Worm (Caenorhabditis elegans) whole organism, L1 larva: ENCODE measurements around the gene hsb-1.

ENCODE experiments used
- C04F5.9 ChIP-seq: sonication (generic microtip); optimal IDR thresholded peaks from 2 replicates; lab custom pipeline; 2016; ENCODE audit warnings: missing genetic modification characterization, missing compliant biosample characterization
- F16B12.6 ChIP-seq: fragments of 150-350 bp; optimal IDR thresholded peaks from 2 replicates; lab custom pipeline; 2014; ENCODE audit warnings: missing biosample characterization, missing genetic modification characterization
- Y116A8C.19 ChIP-seq: sonication (generic microtip); optimal IDR thresholded peaks from 2 replicates; lab custom pipeline; 2016; ENCODE audit warnings: missing compliant biosample characterization, missing genetic modification characterization, borderline replicate concordance
- aha-1 ChIP-seq: fragments of 150-350 bp; optimal IDR thresholded peaks from 2 replicates; lab custom pipeline; 2014; ENCODE audit warnings: missing biosample characterization, missing genetic modification characterization
- alr-1 ChIP-seq: fragments of 200-800 bp; sonication (Bioruptor generic); optimal IDR thresholded peaks from 2 replicates; lab custom pipeline; 2018; ENCODE audit warnings: borderline replicate concordance, mild to moderate bottlenecking, missing genetic modification characterization, missing compliant biosample characterization
- ceh-82 ChIP-seq, 3 experiments: fragments of 150-350 bp in 1 of 3; sonication (generic microtip) in 2 of 3; optimal IDR thresholded peaks; 2 replicates each; lab custom pipeline; 2014 to 2017; ENCODE audit warnings: missing biosample characterization in 3 of 3, missing genetic modification characterization in 3 of 3
- ceh-88 ChIP-seq: fragments of 200-800 bp; sonication (Bioruptor generic); IDR thresholded peaks from 2 replicates; pipeline ENCODE4 v1.3.6; 2022; ENCODE audit warnings: missing genetic modification characterization, missing compliant biosample characterization
- dsc-1 ChIP-seq: sonication (generic microtip); optimal IDR thresholded peaks from 2 replicates; lab custom pipeline; 2016; ENCODE audit warnings: mild to moderate bottlenecking, missing genetic modification characterization, missing compliant biosample characterization
- efl-1 ChIP-seq, 4 experiments: fragments of 150-350 bp; optimal IDR thresholded peaks in 3 of 4; peaks in 1 of 4; 1 replicate in 1 of 4; 2 replicates in 3 of 4; lab custom pipeline; 2014; ENCODE audit warnings: missing biosample characterization in 2 of 4, missing genetic modification characterization in 2 of 4, missing genetic modification reagents in 2 of 4
- efl-3 ChIP-seq: fragments of 200-800 bp; sonication (Bioruptor generic); optimal IDR thresholded peaks from 2 replicates; lab custom pipeline; 2018; ENCODE audit warnings: mild to moderate bottlenecking, missing genetic modification characterization, missing compliant biosample characterization
- egl-27 ChIP-seq, 2 experiments: fragments of 150-350 bp in 1 of 2; sonication (generic microtip); optimal IDR thresholded peaks; 3 replicates each; lab custom pipeline; 2017 to 2018; ENCODE audit warnings: missing biosample characterization in 2 of 2, missing genetic modification characterization in 2 of 2, missing genetic modification reagents in 2 of 2
- elt-2 ChIP-seq: sonication (generic microtip); optimal IDR thresholded peaks from 2 replicates; lab custom pipeline; 2016; ENCODE audit warnings: missing genetic modification characterization, mild to moderate bottlenecking, inconsistent platforms, missing compliant biosample characterization, missing genetic modification reagents
- ets-5 ChIP-seq: fragments of 200-800 bp; sonication (Bioruptor generic); IDR thresholded peaks from 2 replicates; pipeline ENCODE4 v1.3.6; 2022; ENCODE audit warnings: missing genetic modification characterization, missing compliant biosample characterization
- fkh-4 ChIP-seq: sonication (generic microtip); optimal IDR thresholded peaks from 2 replicates; lab custom pipeline; 2016; ENCODE audit warnings: missing compliant biosample characterization, missing genetic modification characterization, borderline replicate concordance
- fkh-8 ChIP-seq: sonication (generic microtip); optimal IDR thresholded peaks from 2 replicates; lab custom pipeline; 2016; ENCODE audit warnings: mild to moderate bottlenecking, missing genetic modification characterization, missing compliant biosample characterization
- hlh-4 ChIP-seq: sonication (generic microtip); optimal IDR thresholded peaks from 2 replicates; lab custom pipeline; 2016; ENCODE audit warnings: mild to moderate bottlenecking, missing genetic modification characterization, missing compliant biosample characterization
- irx-1 ChIP-seq: sonication (generic microtip); optimal IDR thresholded peaks from 2 replicates; lab custom pipeline; 2016; ENCODE audit warnings: missing genetic modification characterization, missing compliant biosample characterization
- isw-1 ChIP-seq: fragments of 200-800 bp; sonication (Bioruptor generic); IDR thresholded peaks from 2 replicates; pipeline ENCODE4 v1.3.6; 2022; ENCODE audit warnings: missing genetic modification characterization, missing compliant biosample characterization
- lin-13 ChIP-seq: fragments of 150-350 bp; optimal IDR thresholded peaks from 2 replicates; lab custom pipeline; 2014; ENCODE audit warnings: missing biosample characterization, missing genetic modification reagents, missing genetic modification characterization
- lin-14 ChIP-seq: fragments of 200-800 bp; sonication (Bioruptor generic); optimal IDR thresholded peaks from 2 replicates; lab custom pipeline; 2018; ENCODE audit warnings: mild to moderate bottlenecking, missing genetic modification characterization, moderate library complexity, missing compliant biosample characterization
- lin-35 ChIP-seq, 2 experiments: fragments of 150-350 bp; optimal IDR thresholded peaks; 2 replicates each; lab custom pipeline; 2014; ENCODE audit warnings: missing biosample characterization in 2 of 2, missing genetic modification characterization in 2 of 2, missing genetic modification reagents in 2 of 2
- lir-3 ChIP-seq: sonication (generic microtip); optimal IDR thresholded peaks from 2 replicates; lab custom pipeline; 2016; ENCODE audit warnings: mild to moderate bottlenecking, missing genetic modification characterization, moderate library complexity, missing compliant biosample characterization; ENCODE audit not compliant: poor library complexity
- lsy-2 ChIP-seq, 2 experiments: fragments of 150-350 bp; optimal IDR thresholded peaks; 2 replicates each; lab custom pipeline; 2014; ENCODE audit warnings: missing biosample characterization in 2 of 2, missing genetic modification characterization in 2 of 2
- mab-9 ChIP-seq: fragments of 200-800 bp; sonication (Bioruptor generic); IDR thresholded peaks from 2 replicates; pipeline ENCODE4 v1.3.6; 2022; ENCODE audit warnings: missing genetic modification reagents, missing genetic modification characterization, missing compliant biosample characterization
- mdl-1 ChIP-seq, 2 experiments: fragments of 150-350 bp; optimal IDR thresholded peaks; 2 replicates each; lab custom pipeline; 2014 to 2017; ENCODE audit warnings: missing biosample characterization in 2 of 2, missing genetic modification characterization in 2 of 2, inconsistent platforms in 1 of 2
- mef-2 ChIP-seq: fragments of 150-350 bp; optimal IDR thresholded peaks from 2 replicates; lab custom pipeline; 2014; ENCODE audit warnings: missing biosample characterization, missing genetic modification characterization
- nhr-11 ChIP-seq: fragments of 150-350 bp; optimal IDR thresholded peaks from 2 replicates; lab custom pipeline; 2014; ENCODE audit warnings: missing biosample characterization, missing genetic modification characterization
- nhr-12 ChIP-seq: sonication (generic microtip); optimal IDR thresholded peaks from 2 replicates; lab custom pipeline; 2017; ENCODE audit warnings: missing biosample characterization, missing genetic modification characterization
- nhr-237 ChIP-seq: fragments of 150-350 bp; optimal IDR thresholded peaks from 2 replicates; lab custom pipeline; 2014; ENCODE audit warnings: missing biosample characterization, missing genetic modification characterization
- nhr-47 ChIP-seq: sonication (generic microtip); optimal IDR thresholded peaks from 2 replicates; lab custom pipeline; 2016; ENCODE audit warnings: mild to moderate bottlenecking, missing genetic modification characterization, moderate library complexity, missing compliant biosample characterization
- nhr-84 ChIP-seq: sonication (generic microtip); optimal IDR thresholded peaks from 2 replicates; lab custom pipeline; 2017; ENCODE audit warnings: missing biosample characterization, missing genetic modification characterization
- nhr-85 ChIP-seq: sonication (generic microtip); peaks from one replicate; lab custom pipeline; 2016; ENCODE audit warnings: missing genetic modification characterization, inconsistent platforms, missing compliant biosample characterization
- nhr-90 ChIP-seq: sonication (generic microtip); optimal IDR thresholded peaks from 2 replicates; lab custom pipeline; 2016; ENCODE audit warnings: mild to moderate bottlenecking, missing genetic modification characterization, missing compliant biosample characterization; ENCODE audit not compliant: poor library complexity
- sox-4 ChIP-seq: sonication (generic microtip); optimal IDR thresholded peaks from 2 replicates; lab custom pipeline; 2016; ENCODE audit warnings: missing genetic modification characterization, missing compliant biosample characterization
- sptf-1 ChIP-seq: fragments of 150-350 bp; optimal IDR thresholded peaks from 2 replicates; lab custom pipeline; 2014; ENCODE audit warnings: missing biosample characterization, missing genetic modification characterization
- sup-37 ChIP-seq: fragments of 200-800 bp; sonication (Bioruptor generic); optimal IDR thresholded peaks from 2 replicates; lab custom pipeline; 2018; ENCODE audit warnings: mild to moderate bottlenecking, missing genetic modification characterization, missing compliant biosample characterization
- tlp-1 ChIP-seq: fragments of 150-350 bp; optimal IDR thresholded peaks from 2 replicates; lab custom pipeline; 2014; ENCODE audit warnings: missing biosample characterization, missing genetic modification characterization
- unc-86 ChIP-seq: sonication (generic microtip); optimal IDR thresholded peaks from 2 replicates; lab custom pipeline; 2016; ENCODE audit warnings: missing genetic modification characterization, missing compliant biosample characterization
- unc-98 ChIP-seq: fragments of 200-800 bp; sonication (Bioruptor generic); IDR thresholded peaks from 2 replicates; pipeline ENCODE4 v1.3.6; 2022; ENCODE audit warnings: missing genetic modification characterization, missing compliant biosample characterization
- vab-15 ChIP-seq: sonication (generic microtip); optimal IDR thresholded peaks from 2 replicates; lab custom pipeline; 2017; ENCODE audit warnings: missing genotype, mild to moderate bottlenecking, missing genetic modification characterization, missing compliant biosample characterization
- xbp-1 ChIP-seq: sonication (generic microtip); optimal IDR thresholded peaks from 2 replicates; lab custom pipeline; 2016; ENCODE audit warnings: missing genetic modification characterization, missing compliant biosample characterization
- ztf-11 ChIP-seq, 2 experiments: sonication (generic microtip); optimal IDR thresholded peaks; 2 replicates each; lab custom pipeline; 2016 to 2017; ENCODE audit warnings: missing genetic modification characterization in 2 of 2, missing biosample characterization in 1 of 2, missing compliant biosample characterization in 1 of 2
- ztf-4 ChIP-seq: fragments of 150-350 bp; optimal IDR thresholded peaks from 2 replicates; lab custom pipeline; 2014; ENCODE audit warnings: missing biosample characterization, missing genetic modification characterization

Gene hsb-1

ce11 chrIV:12594574-12594973, 27.5 kb upstream of the hsb-1 start (continued):
- peak in 1 of 2 experiments; percentile 40 for TF ChIP-seq ztf-11 (tag; optimal IDR thresholded peaks at IDR 0.05; lab: Kevin White, UChicago)
- peak; percentile 73 for TF ChIP-seq dsc-1
- TF ChIP-seq ztf-4 (tag; lab: Kevin White, UChicago), result no peak
- TF ChIP-seq vab-15 (tag; lab: Kevin White, UChicago), result peak; percentile 59
- TF ChIP-seq mef-2 (tag; lab: Kevin White, UChicago), result peak; percentile 52
- TF ChIP-seq fkh-4 (tag; lab: Kevin White, UChicago), result no peak
- no peak for TF ChIP-seq Y116A8C.19
- TF ChIP-seq lin-13 (GFP tag; lab: Kevin White, UChicago), result peak; percentile 21
- TF ChIP-seq lsy-2 (tag; optimal IDR thresholded peaks at IDR 0.05; lab: Kevin White, UChicago), result peak; percentile 74
- no peak for TF ChIP-seq egl-27 (tag; optimal IDR thresholded peaks at IDR 0.05; lab: Kevin White, UChicago)
- TF ChIP-seq ets-5 (GFP tag; lab: Robert Waterston, UW), result no peak
- TF ChIP-seq nhr-11, result no peak
- peak; percentile 68; the same call in 1 of the 2 replicates for TF ChIP-seq ceh-88 (GFP tag; lab: Robert Waterston, UW)
- TF ChIP-seq, all 84 proteins: peak for 48

- TF ChIP-seq lin-14, result no peak
- TF ChIP-seq efl-1 (optimal IDR thresholded peaks at IDR 0.05; lab: Kevin White, UChicago), result no peak
- TF ChIP-seq efl-1 (GFP tag; optimal IDR thresholded peaks at IDR 0.05 in 1 of 2; lab: Kevin White, UChicago), result peak in 1 of 2 experiments; percentile 74
Observed at ce11 chrIV:12590373-12590772, 23.3 kb upstream of the hsb-1 start, which contains the start of gene cul-6. TSS of gene cul-6 (minus strand) at chrIV:12590451.

- TF ChIP-seq tlp-1 (no peak), efl-3 (GFP tag; lab: Kevin White, UChicago) (no peak), ets-5 (GFP tag; lab: Robert Waterston, UW) (no peak), efl-1 (optimal IDR thresholded peaks at IDR 0.05; lab: Kevin White, UChicago) (no peak), efl-1 (GFP tag; optimal IDR thresholded peaks at IDR 0.05 in 1 of 2; lab: Kevin White, UChicago) (no peak), xbp-1 (no peak), dsc-1 (no peak), unc-86 (tag; lab: Kevin White, UChicago) (no peak), fkh-4 (tag; lab: Kevin White, UChicago) (no peak)
Observed at ce11 chrIV:12585966-12586365, 18.9 kb upstream of the hsb-1 start, which contains the start of gene K08E7.8. TSS of gene K08E7.8 (minus strand) at chrIV:12586066.

- TF ChIP-seq nhr-47 (tag; lab: Kevin White, UChicago), result no peak
- TF ChIP-seq nhr-84 (tag; lab: Kevin White, UChicago), result no peak
- no peak for TF ChIP-seq F16B12.6 (tag; lab: Kevin White, UChicago)
- TF ChIP-seq mef-2 (tag; lab: Kevin White, UChicago), result no peak
- peak; percentile 26 for TF ChIP-seq isw-1 (GFP tag; lab: Robert Waterston, UW)
- no peak for TF ChIP-seq sptf-1
- TF ChIP-seq sup-37 (GFP tag; lab: Kevin White, UChicago), result no peak
- no peak for TF ChIP-seq hlh-4 (tag; lab: Kevin White, UChicago)
- no peak for TF ChIP-seq sox-4 (tag; lab: Kevin White, UChicago)
- peak; percentile 65 for TF ChIP-seq fkh-8
- no peak for TF ChIP-seq mdl-1 (tag; optimal IDR thresholded peaks at IDR 0.05; lab: Kevin White, UChicago)
- no peak for TF ChIP-seq dsc-1
- TF ChIP-seq unc-86 (tag; lab: Kevin White, UChicago), result peak; percentile 36
- TF ChIP-seq irx-1 (tag; lab: Kevin White, UChicago), result no peak
- TF ChIP-seq alr-1 (tag; lab: Kevin White, UChicago), result no peak
- no peak for TF ChIP-seq nhr-12 (tag; lab: Kevin White, UChicago)
- TF ChIP-seq xbp-1, result no peak
- TF ChIP-seq nhr-85 (tag; lab: Kevin White, UChicago), result no peak
- TF ChIP-seq ztf-11 (tag; optimal IDR thresholded peaks at IDR 0.05; lab: Kevin White, UChicago), result no peak
- TF ChIP-seq unc-98, result no peak
- TF ChIP-seq egl-27 (tag; optimal IDR thresholded peaks at IDR 0.05; lab: Kevin White, UChicago), result no peak
- no peak for TF ChIP-seq ztf-4 (tag; lab: Kevin White, UChicago)
- TF ChIP-seq efl-1 (optimal IDR thresholded peaks at IDR 0.05; lab: Kevin White, UChicago), result no peak
- TF ChIP-seq efl-1 (GFP tag; optimal IDR thresholded peaks at IDR 0.05 in 1 of 2; lab: Kevin White, UChicago), result peak in 1 of 2 experiments; percentile 11
- TF ChIP-seq lir-3, result no peak
- no peak for TF ChIP-seq elt-2
- no peak for TF ChIP-seq Y116A8C.19
- TF ChIP-seq nhr-90 (tag; lab: Kevin White, UChicago), result no peak
- peak in 1 of 3 experiments; percentile 45 for TF ChIP-seq ceh-82 (tag; optimal IDR thresholded peaks at IDR 0.05; lab: Kevin White, UChicago)
- TF ChIP-seq C04F5.9 (tag; lab: Kevin White, UChicago), result no peak
- TF ChIP-seq lsy-2 (tag; optimal IDR thresholded peaks at IDR 0.05; lab: Kevin White, UChicago), result no peak
- no peak for TF ChIP-seq aha-1 (tag; lab: Kevin White, UChicago)
- peak in 1 of 2 experiments; percentile 33 for TF ChIP-seq lin-35 (GFP tag; optimal IDR thresholded peaks at IDR 0.05; lab: Kevin White, UChicago)
- no peak for TF ChIP-seq nhr-237 (tag; lab: Kevin White, UChicago)
- no peak for TF ChIP-seq ceh-88 (GFP tag; lab: Robert Waterston, UW)
- no peak for TF ChIP-seq mab-9
Observed at ce11 chrIV:12584146-12584545, 17.1 kb upstream of the hsb-1 start.
